Fruit fly (Drosophila melanogaster): ENCODE results near the gene CG43056.
A peak's percentile ranks its signal among the peaks of the same experiment; 100 is the strongest.

Gene CG43056

DNA sequence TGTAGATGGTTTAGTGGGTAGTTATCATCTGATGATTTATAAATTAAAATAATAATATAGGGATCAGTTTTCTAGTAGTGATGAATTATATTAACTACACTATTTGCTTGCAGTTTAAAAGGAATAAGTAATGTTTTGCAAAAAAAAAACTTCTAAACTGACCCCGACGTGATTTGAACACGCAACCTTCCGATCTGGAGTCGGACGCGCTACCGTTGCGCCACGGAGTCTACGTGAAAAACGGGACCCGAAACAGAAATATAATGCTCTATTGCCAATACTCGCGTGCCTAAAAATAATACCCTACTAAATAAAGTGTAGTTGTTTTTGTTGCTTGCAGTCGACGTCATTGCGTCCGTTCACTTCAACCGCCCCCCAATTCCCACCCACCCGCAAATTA is 18.8 kb upstream of the CG43056 start (continued):
- no peak for TF ChIP-seq Sox100B (GFP tag; optimal IDR thresholded peaks at IDR 0.05)
- TF ChIP-seq lola (GFP tag; optimal IDR thresholded peaks at IDR 0.05): no peak
- TF ChIP-seq CG4617 (GFP tag; optimal IDR thresholded peaks at IDR 0.05; ENCODE audit: borderline replicate concordance): no peak
- TF ChIP-seq knrl (GFP tag; IDR thresholded peaks at IDR 0.05; ENCODE audit: partially characterized antibody): peak; percentile 42; the same call in 1 of the 3 replicates
- TF ChIP-seq CG42726 (GFP tag; IDR thresholded peaks at IDR 0.05; ENCODE audit: partially characterized antibody): peak; percentile 55
- no peak for TF ChIP-seq chif (GFP tag; optimal IDR thresholded peaks at IDR 0.05)
- peak; percentile 52 for TF ChIP-seq Scr (GFP tag; IDR thresholded peaks at IDR 0.05; ENCODE audit: partially characterized antibody)
- TF ChIP-seq Oli (tag; optimal IDR thresholded peaks at IDR 0.05): no peak
- no peak for TF ChIP-seq CG18599 (GFP tag; optimal IDR thresholded peaks at IDR 0.05)
- no peak for TF ChIP-seq sd (tag; optimal IDR thresholded peaks at IDR 0.05)
- TF ChIP-seq CG15514 (GFP tag; optimal IDR thresholded peaks at IDR 0.05): no peak
- no peak for TF ChIP-seq CG11695 (GFP tag; IDR thresholded peaks at IDR 0.05)
- no peak for TF ChIP-seq gem (tag; optimal IDR thresholded peaks at IDR 0.05)
- TF ChIP-seq CG18764 (GFP tag; optimal IDR thresholded peaks at IDR 0.05): no peak
- TF ChIP-seq BEAF-32 (GFP tag; optimal IDR thresholded peaks at IDR 0.05): no peak
- TF ChIP-seq h (optimal IDR thresholded peaks at IDR 0.05): no peak
- TF ChIP-seq Hey (tag; optimal IDR thresholded peaks at IDR 0.05): no peak
- no peak for TF ChIP-seq sima (GFP tag; optimal IDR thresholded peaks at IDR 0.05)
- no peak for TF ChIP-seq CG18011 (GFP tag; optimal IDR thresholded peaks at IDR 0.05)
- TF ChIP-seq CG10654 (GFP tag; optimal IDR thresholded peaks at IDR 0.05): no peak
- TF ChIP-seq PHDP (tag; optimal IDR thresholded peaks at IDR 0.05): no peak
- TF ChIP-seq sim (GFP tag; IDR thresholded peaks at IDR 0.05): no peak
- no peak for TF ChIP-seq CG17186 (GFP tag; optimal IDR thresholded peaks at IDR 0.05)
- TF ChIP-seq cg (GFP tag; optimal IDR thresholded peaks at IDR 0.05): no peak
- TF ChIP-seq Doc2 (GFP tag; IDR thresholded peaks at IDR 0.05): no peak
- no peak for TF ChIP-seq Poxn (GFP tag; IDR thresholded peaks at IDR 0.05)
- peak; percentile 69; the same call in 2 of the 3 replicates for TF ChIP-seq Opbp (GFP tag; IDR thresholded peaks at IDR 0.05; ENCODE audit: partially characterized antibody)
- no peak for TF ChIP-seq Max (GFP tag; optimal IDR thresholded peaks at IDR 0.05)
- TF ChIP-seq Chrac-16 (GFP tag; optimal IDR thresholded peaks at IDR 0.05): no peak
- 0 out of 3 replicates have a peak, but pooled peaks have one; percentile 22 for TF ChIP-seq Doc3 (GFP tag; IDR thresholded peaks at IDR 0.05; ENCODE audit: partially characterized antibody)
- TF ChIP-seq CG14860 (GFP tag; IDR thresholded peaks at IDR 0.05; ENCODE audit: partially characterized antibody): peak; percentile 59
- no peak for TF ChIP-seq CG7839 (tag; optimal IDR thresholded peaks at IDR 0.05)
- peak; percentile 50; the same call in 2 of the 3 replicates for TF ChIP-seq CG16813 (GFP tag; IDR thresholded peaks at IDR 0.05; ENCODE audit: partially characterized antibody)
- TF ChIP-seq C15 (GFP tag; IDR thresholded peaks at IDR 0.05): no peak
- TF ChIP-seq hbn (GFP tag; IDR thresholded peaks at IDR 0.05; ENCODE audit: partially characterized antibody): no peak
- no peak for TF ChIP-seq Drgx (GFP tag; IDR thresholded peaks at IDR 0.05)
- no peak for TF ChIP-seq CG2116 (GFP tag; optimal IDR thresholded peaks at IDR 0.05)

dm6 chr2L:4422154-4422553 is 15.4 kb upstream of the CG43056 start:
- TF ChIP-seq gem (tag; optimal IDR thresholded peaks at IDR 0.05) (peak; percentile 10), gsb (GFP tag; IDR thresholded peaks at IDR 0.05) (0 out of 2 replicates have a peak, but pooled peaks have one; percentile 24), bowl (GFP tag; IDR thresholded peaks at IDR 0.05) (no peak), CG17612 (GFP tag; IDR thresholded peaks at IDR 0.05) (0 out of 2 replicates have a peak, but pooled peaks have one; percentile 35), Ptx1 (GFP tag; IDR thresholded peaks at IDR 0.05) (peak; percentile 33; the same call in 1 of the 2 replicates), CG9932 (GFP tag; IDR thresholded peaks at IDR 0.05) (no peak), Bteb2 (GFP tag; optimal IDR thresholded peaks at IDR 0.05) (no peak), lab (GFP tag; optimal IDR thresholded peaks at IDR 0.05) (peak; percentile 41), odd (GFP tag; optimal IDR thresholded peaks at IDR 0.05) (no peak), prd (optimal IDR thresholded peaks at IDR 0.05) (no peak), prd (GFP tag; IDR thresholded peaks at IDR 0.05) (peak; percentile 28; the same call in 1 of the 3 replicates), CG16863 (GFP tag; optimal IDR thresholded peaks at IDR 0.05) (no peak), lilli (GFP tag; optimal IDR thresholded peaks at IDR 0.05) (peak; percentile 5), fd96Cb (tag; optimal IDR thresholded peaks at IDR 0.05) (no peak), row (GFP tag; IDR thresholded peaks at IDR 0.05) (peak; percentile 50; the same call in 2 of the 3 replicates), Ets65A (GFP tag) (peak; percentile 63)

All from whole organism, embryonic.